Fruit fly (Drosophila melanogaster): Measurements from ENCODE around the gene grk.
A peak's percentile ranks its signal among the peaks of the same experiment; 100 is the strongest.

Gene grk

dm6 chr2L:8478911-8479706, 45.7 kb upstream of the grk start:
- TF ChIP-seq Side (GFP tag; optimal IDR thresholded peaks at IDR 0.05) (no peak), tup (GFP tag; optimal IDR thresholded peaks at IDR 0.05) (no peak), Dll (GFP tag; IDR thresholded peaks at IDR 0.05; ENCODE audit: partially characterized antibody) (no peak), croc (GFP tag; conservative IDR thresholded peaks at IDR 0.05) (no peak), Sry-δ (GFP tag; optimal IDR thresholded peaks at IDR 0.05) (no peak), Ets65A (GFP tag) (peak; percentile 9), CG12391 (tag; optimal IDR thresholded peaks at IDR 0.05) (no peak), CG6813 (GFP tag; optimal IDR thresholded peaks at IDR 0.05) (no peak), CG6683 (GFP tag; optimal IDR thresholded peaks at IDR 0.05) (no peak), Sox100B (GFP tag; optimal IDR thresholded peaks at IDR 0.05) (no peak), ato (GFP tag; IDR thresholded peaks at IDR 0.05; ENCODE audit: partially characterized antibody) (no peak), tap (tag; optimal IDR thresholded peaks at IDR 0.05) (no peak), Xbp1 (GFP tag; optimal IDR thresholded peaks at IDR 0.05) (no peak), Gsc (GFP tag; IDR thresholded peaks at IDR 0.05) (no peak), chinmo (GFP tag; IDR thresholded peaks at IDR 0.05; ENCODE audit: partially characterized antibody) (no peak), nmo (GFP tag; optimal IDR thresholded peaks at IDR 0.05) (no peak), Rfx (GFP tag; IDR thresholded peaks at IDR 0.05) (no peak), Med (GFP tag) (peak; percentile 70), CG7372 (GFP tag; IDR thresholded peaks at IDR 0.05) (no peak), ci (GFP tag; IDR thresholded peaks at IDR 0.05) (no peak), YL-1 (GFP tag; optimal IDR thresholded peaks at IDR 0.05) (no peak), CG43689 (GFP tag; IDR thresholded peaks at IDR 0.05) (no peak), CG10267 (tag; optimal IDR thresholded peaks at IDR 0.05) (no peak), wor (GFP tag; IDR thresholded peaks at IDR 0.05) (no peak), Hmx (GFP tag; optimal IDR thresholded peaks at IDR 0.05) (no peak), sens-2 (GFP tag; IDR thresholded peaks at IDR 0.05) (no peak), gsb (GFP tag; IDR thresholded peaks at IDR 0.05) (no peak), knrl (GFP tag; IDR thresholded peaks at IDR 0.05; ENCODE audit: partially characterized antibody) (no peak), psq (GFP tag; optimal IDR thresholded peaks at IDR 0.05) (no peak), lbe (GFP tag; optimal IDR thresholded peaks at IDR 0.05) (peak; percentile 36), CG2712 (tag; optimal IDR thresholded peaks at IDR 0.05) (no peak), ham (GFP tag; IDR thresholded peaks at IDR 0.05) (no peak), CG10147 (GFP tag; optimal IDR thresholded peaks at IDR 0.05) (no peak), kah (GFP tag; optimal IDR thresholded peaks at IDR 0.05) (no peak), CG4820 (GFP tag; optimal IDR thresholded peaks at IDR 0.05) (no peak), CG10979 (tag; optimal IDR thresholded peaks at IDR 0.05) (no peak), sima (GFP tag; optimal IDR thresholded peaks at IDR 0.05) (no peak), CG31224 (GFP tag; IDR thresholded peaks at IDR 0.05) (no peak), Hr3 (GFP tag; optimal IDR thresholded peaks at IDR 0.05) (no peak), Gug (GFP tag; IDR thresholded peaks at IDR 0.05) (no peak), CG17612 (GFP tag; IDR thresholded peaks at IDR 0.05) (no peak), CG2120 (GFP tag; optimal IDR thresholded peaks at IDR 0.05) (no peak), slou (GFP tag; optimal IDR thresholded peaks at IDR 0.05) (no peak), cg (GFP tag; optimal IDR thresholded peaks at IDR 0.05) (peak; percentile 33), CG4282 (GFP tag; optimal IDR thresholded peaks at IDR 0.05) (no peak), CrebB (tag; optimal IDR thresholded peaks at IDR 0.05) (no peak), kay (GFP tag; optimal IDR thresholded peaks at IDR 0.05) (no peak), Bgb (GFP tag; IDR thresholded peaks at IDR 0.05; ENCODE audit: partially characterized antibody) (no peak), insv (GFP tag; optimal IDR thresholded peaks at IDR 0.05) (peak in 1 of 2 experiments; percentile 86), crp (GFP tag; optimal IDR thresholded peaks at IDR 0.05) (no peak)

Measured in whole organism, embryonic.